Fruit fly (Drosophila melanogaster) whole organism, embryonic: ENCODE results near the gene WDR79.

Source experiments
- Abd-B ChIP-seq: fragments of 200-800 bp; sonication (Bioruptor generic); optimal IDR thresholded peaks from 2 replicates; lab custom pipeline; 2018; ENCODE audit warnings: missing biosample characterization, mild to moderate bottlenecking, missing genetic modification characterization, moderate library complexity
- CG10274 ChIP-seq: fragments of 200-800 bp; sonication (Bioruptor generic); optimal IDR thresholded peaks from 3 replicates; lab custom pipeline; 2017; ENCODE audit warnings: missing biosample characterization, mild to moderate bottlenecking, missing genetic modification characterization
- CG10543 ChIP-seq: fragments of 200-800 bp; sonication (Bioruptor generic); optimal IDR thresholded peaks from 3 replicates; lab custom pipeline; 2017; ENCODE audit warnings: missing biosample characterization, mild to moderate bottlenecking, missing genetic modification characterization, moderate library complexity
- CG10979 ChIP-seq: fragments of 200-800 bp; sonication (Bioruptor generic); optimal IDR thresholded peaks from 2 replicates; lab custom pipeline; 2018; ENCODE audit warnings: missing biosample characterization, mild to moderate bottlenecking, missing genetic modification characterization, moderate library complexity
- CG11247 ChIP-seq: fragments of 200-800 bp; sonication (Bioruptor generic); IDR thresholded peaks from 2 replicates; pipeline ENCODE4 v1.3.6; 2022; ENCODE audit warnings: missing biosample characterization, missing genetic modification characterization
- CG11560 ChIP-seq: fragments of 200-800 bp; sonication (Bioruptor generic); IDR thresholded peaks from 3 replicates; pipeline ENCODE4 v1.3.6; 2022; ENCODE audit warnings: missing biosample characterization, missing genetic modification characterization
- CG12744 ChIP-seq: fragments of 200-800 bp; sonication (Bioruptor generic); optimal IDR thresholded peaks from 2 replicates; lab custom pipeline; 2016; ENCODE audit warnings: missing biosample characterization, missing genetic modification characterization
- CG12769 ChIP-seq: fragments of 200-800 bp; sonication (Bioruptor generic); optimal IDR thresholded peaks from 2 replicates; lab custom pipeline; 2019; ENCODE audit warnings: missing biosample characterization, mild to moderate bottlenecking, missing genetic modification characterization, moderate library complexity
- CG14050 ChIP-seq: fragments of 200-800 bp; sonication (Bioruptor generic); IDR thresholded peaks from 3 replicates; pipeline ENCODE4 v1.3.6; 2022; ENCODE audit warnings: missing biosample characterization, missing genetic modification characterization
- CG14965 ChIP-seq: fragments of 200-800 bp; sonication (Bioruptor generic); optimal IDR thresholded peaks from 2 replicates; lab custom pipeline; 2016; ENCODE audit warnings: missing biosample characterization, missing genetic modification characterization, borderline replicate concordance
- CG18262 ChIP-seq: fragments of 200-800 bp; optimal IDR thresholded peaks from 3 replicates; lab custom pipeline; 2019; ENCODE audit warnings: missing biosample characterization, mild to moderate bottlenecking, missing genetic modification characterization, moderate library complexity
- CG2678 ChIP-seq: fragments of 200-800 bp; sonication (Bioruptor generic); optimal IDR thresholded peaks from 3 replicates; lab custom pipeline; 2019; ENCODE audit warnings: missing biosample characterization, mild to moderate bottlenecking, missing genetic modification characterization, moderate library complexity
- CG31441 ChIP-seq: fragments of 200-800 bp; sonication (Bioruptor generic); IDR thresholded peaks from 2 replicates; pipeline ENCODE4 v1.3.6; 2022; ENCODE audit warnings: missing biosample characterization, missing genetic modification characterization
- CG4282 ChIP-seq: fragments of 200-800 bp; sonication (Bioruptor generic); optimal IDR thresholded peaks from 2 replicates; lab custom pipeline; 2016; ENCODE audit warnings: missing biosample characterization, missing genetic modification characterization
- CG4617 ChIP-seq: fragments of 200-800 bp; sonication (Bioruptor generic); optimal IDR thresholded peaks from 3 replicates; lab custom pipeline; 2016; ENCODE audit warnings: missing biosample characterization, missing genetic modification characterization, borderline replicate concordance
- CG6765 ChIP-seq: fragments of 200-800 bp; sonication (Bioruptor generic); optimal IDR thresholded peaks from 3 replicates; lab custom pipeline; 2017; ENCODE audit warnings: missing biosample characterization, mild to moderate bottlenecking, missing genetic modification characterization
- CG7372 ChIP-seq: fragments of 200-800 bp; sonication (Bioruptor generic); IDR thresholded peaks from 2 replicates; pipeline ENCODE4 v1.3.6; 2022; ENCODE audit warnings: missing biosample characterization, missing genetic modification characterization
- ERR ChIP-seq: fragments of 200-800 bp; sonication (Bioruptor generic); optimal IDR thresholded peaks from 2 replicates; lab custom pipeline; 2016; ENCODE audit warnings: missing biosample characterization, missing genetic modification characterization
- Elba2 ChIP-seq: fragments of 200-800 bp; sonication (Bioruptor generic); optimal IDR thresholded peaks from 3 replicates; lab custom pipeline; 2016; ENCODE audit warnings: missing biosample characterization, missing genetic modification characterization
- Stat92E ChIP-seq, 3 experiments: fragments of >200 bp in 2 of 3; fragments of 200-800 bp in 1 of 3; sonication (Bioruptor generic) in 1 of 3; optimal IDR thresholded peaks; 2 replicates each; lab custom pipeline; 2017 to 2019; ENCODE audit warnings: missing biosample characterization in 3 of 3, missing genetic modification characterization in 3 of 3, mild to moderate bottlenecking in 1 of 3, moderate library complexity in 1 of 3
- da ChIP-seq: fragments of 200-800 bp; sonication (Bioruptor generic); optimal IDR thresholded peaks from 2 replicates; lab custom pipeline; 2016; ENCODE audit warnings: missing biosample characterization, missing genetic modification characterization
- disco-r ChIP-seq: fragments of 200-800 bp; sonication (Bioruptor generic); optimal IDR thresholded peaks from 2 replicates; lab custom pipeline; 2016; ENCODE audit warnings: missing biosample characterization, missing genetic modification characterization
- ftz-f1 ChIP-seq: fragments of 200-800 bp; sonication (Bioruptor generic); optimal IDR thresholded peaks from 2 replicates; lab custom pipeline; 2016; ENCODE audit warnings: missing biosample characterization, missing genetic modification characterization
- gfzf ChIP-seq: fragments of 200-800 bp; sonication (Bioruptor generic); optimal IDR thresholded peaks from 2 replicates; lab custom pipeline; 2016; ENCODE audit warnings: missing biosample characterization, mild to moderate bottlenecking, missing genetic modification characterization, moderate library complexity
- gsb-n ChIP-seq: fragments of 200-800 bp; sonication (Bioruptor generic); optimal IDR thresholded peaks from 3 replicates; lab custom pipeline; 2018; ENCODE audit warnings: missing biosample characterization, mild to moderate bottlenecking, missing genetic modification characterization
- ken ChIP-seq: fragments of 200-800 bp; sonication (Bioruptor generic); IDR thresholded peaks from 3 replicates; pipeline ENCODE4 v1.3.6; 2022; ENCODE audit warnings: missing biosample characterization, missing genetic modification characterization
- kni ChIP-seq: fragments of 200-800 bp; sonication (Bioruptor generic); optimal IDR thresholded peaks from 3 replicates; lab custom pipeline; 2017; ENCODE audit warnings: mild to moderate bottlenecking, missing biosample characterization, missing genetic modification reagents, missing genetic modification characterization
- knrl ChIP-seq: fragments of 200-800 bp; sonication (Bioruptor generic); IDR thresholded peaks from 3 replicates; pipeline ENCODE4 v1.3.6; 2022; ENCODE audit warnings: missing biosample characterization, missing genetic modification characterization; ENCODE audit not compliant: partially characterized antibody
- lab ChIP-seq: fragments of 200-800 bp; sonication (Bioruptor generic); optimal IDR thresholded peaks from 3 replicates; lab custom pipeline; 2017; ENCODE audit warnings: missing biosample characterization, missing genetic modification characterization, mild to moderate bottlenecking, moderate library complexity, missing genetic modification reagents
- lbe ChIP-seq: fragments of 200-800 bp; sonication (Bioruptor generic); optimal IDR thresholded peaks from 2 replicates; lab custom pipeline; 2016; ENCODE audit warnings: missing biosample characterization, mild to moderate bottlenecking, missing genetic modification characterization
- lola ChIP-seq, 3 experiments: fragments of >200 bp in 2 of 3; fragments of 200-800 bp in 1 of 3; sonication (Bioruptor generic) in 1 of 3; optimal IDR thresholded peaks; 2 replicates each; lab custom pipeline; 2017 to 2019; ENCODE audit warnings: missing biosample characterization in 3 of 3, missing genetic modification characterization in 3 of 3, mild to moderate bottlenecking in 1 of 3, moderate library complexity in 1 of 3
- pho ChIP-seq: fragments of 200-800 bp; sonication (Bioruptor generic); optimal IDR thresholded peaks from 2 replicates; lab custom pipeline; 2016; ENCODE audit warnings: missing biosample characterization, missing genetic modification characterization
- pum ChIP-seq: fragments of 200-800 bp; sonication (Bioruptor generic); optimal IDR thresholded peaks from 2 replicates; lab custom pipeline; 2016; ENCODE audit warnings: missing biosample characterization, missing genetic modification characterization
- shn ChIP-seq: fragments of 200-800 bp; sonication (Bioruptor generic); optimal IDR thresholded peaks from 3 replicates; lab custom pipeline; 2016; ENCODE audit warnings: missing biosample characterization, missing genetic modification characterization

The WDR79 gene

DNA sequence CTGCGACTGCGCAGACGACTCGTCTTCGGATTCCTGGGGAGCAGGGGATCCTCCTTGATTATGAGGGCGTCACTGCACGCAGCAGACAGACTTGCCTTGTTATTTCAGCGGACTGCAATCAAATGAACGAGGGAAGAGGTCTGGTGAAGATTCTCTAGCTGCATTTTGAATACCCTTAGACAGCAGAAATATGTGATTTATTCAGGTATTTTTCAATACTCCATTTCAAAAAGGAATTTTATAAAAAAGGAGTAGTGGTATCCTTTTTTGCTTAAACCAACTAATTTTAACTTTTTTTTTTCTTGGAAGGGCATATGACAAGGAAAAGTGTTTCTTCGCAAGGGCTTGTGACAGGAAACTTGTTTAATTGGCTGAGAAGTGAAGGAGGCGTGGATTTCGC lies 38.1 kb upstream of the WDR79 start:
- TF ChIP-seq shn (no peak), lola (GFP tag; optimal IDR thresholded peaks at IDR 0.05; lab: Kevin White, UChicago) (no peak), lbe (GFP tag; lab: Kevin White, UChicago) (peak; percentile 17), ken (GFP tag; lab: Robert Waterston, UW) (0 out of 3 replicates have a peak, but pooled peaks have one; percentile 20)

DNA sequence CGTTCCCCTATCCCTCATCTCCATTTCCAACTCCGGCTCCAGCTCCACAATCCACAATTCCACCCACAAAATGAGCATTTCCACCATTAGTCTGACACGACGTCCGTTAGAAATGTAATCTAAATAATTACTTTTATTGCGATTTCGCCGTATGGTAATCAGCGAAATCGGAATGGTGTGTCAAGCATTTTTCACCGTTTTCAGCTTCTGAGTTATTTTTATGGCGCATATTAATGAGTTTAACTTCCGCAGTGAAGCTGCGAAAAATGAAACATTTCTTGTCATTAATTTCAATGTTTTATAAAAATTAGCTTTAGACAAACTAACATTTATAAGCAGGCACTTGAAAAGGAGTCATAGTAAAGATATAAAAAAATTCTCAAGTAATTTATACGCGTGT lies 32.5 kb upstream of the WDR79 start, which contains the start of gene CG13989:
Gene CG13989 (plus strand): TSS at position 301 of the 400 bp plus-strand sequence.
- TF ChIP-seq CG7372 (GFP tag; lab: Robert Waterston, UW), result no peak
- no peak for TF ChIP-seq CG14965 (GFP tag; lab: Kevin White, UChicago)
- TF ChIP-seq CG11560 (tag; lab: Robert Waterston, UW), result no peak
- TF ChIP-seq CG11247, result no peak
- TF ChIP-seq Elba2 (GFP tag; lab: Kevin White, UChicago), result no peak
- no peak for TF ChIP-seq CG6765
- TF ChIP-seq CG10543, result no peak
- TF ChIP-seq da, result no peak

dm6 chr2L:6155041-6155440 lies 27.5 kb upstream of the WDR79 start, which contains the start of gene CG31639:
Gene CG31639 (minus strand): TSS chr2L:6155141.
- TF ChIP-seq CG10543 (no peak), CG12744 (no peak), gsb-n (tag; lab: Kevin White, UChicago) (no peak), CG31441 (no peak), gfzf (GFP tag; lab: Kevin White, UChicago) (no peak), pum (GFP tag; lab: Kevin White, UChicago) (no peak), ERR (GFP tag; lab: Kevin White, UChicago) (no peak), CG12769 (tag; lab: Kevin White, UChicago) (no peak), CG14050 (GFP tag; lab: Robert Waterston, UW) (no peak), CG4617 (GFP tag; lab: Kevin White, UChicago) (no peak), Abd-B (GFP tag; lab: Kevin White, UChicago) (no peak), ftz-f1 (GFP tag; lab: Kevin White, UChicago) (no peak), kni (GFP tag; lab: Kevin White, UChicago) (no peak), CG10979 (tag; lab: Kevin White, UChicago) (no peak), Stat92E (GFP tag; optimal IDR thresholded peaks at IDR 0.05; lab: Kevin White, UChicago) (no peak)

- no peak for TF ChIP-seq knrl (GFP tag; lab: Robert Waterston, UW)
- TF ChIP-seq CG10274, result no peak
Observed at dm6 chr2L:6151669-6152068, 24.1 kb upstream of the WDR79 start, which contains the start of gene Muc26B. Gene Muc26B (plus strand): TSS chr2L:6151969.

- TF ChIP-seq disco-r, result no peak
- TF ChIP-seq CG4282 (GFP tag; lab: Kevin White, UChicago), result no peak
- no peak for TF ChIP-seq CG2678
- TF ChIP-seq CG18262 (tag; lab: Kevin White, UChicago), result no peak
- no peak for TF ChIP-seq pho (GFP tag; lab: Kevin White, UChicago)
- no peak for TF ChIP-seq shn
- no peak for TF ChIP-seq kni (GFP tag; lab: Kevin White, UChicago)
- no peak for TF ChIP-seq lab (GFP tag; lab: Kevin White, UChicago)
Observed at dm6 chr2L:6139082-6139481, 11.5 kb upstream of the WDR79 start, which contains the start of gene CG13991. Gene CG13991 (plus strand): TSS chr2L:6139382.
